Worm (Caenorhabditis elegans) whole organism, mixed stage, embryonic: Measurements from ENCODE around the gene gid-2.
A peak's percentile ranks its signal among the peaks of the same experiment; 100 is the strongest.

Experiments used
- M03D4.4 ChIP-seq: sonication (generic microtip); optimal IDR thresholded peaks from 2 replicates; lab custom pipeline; 2017; ENCODE audit warnings: mild to moderate bottlenecking, missing genetic modification characterization, missing compliant biosample characterization
- bed-3 ChIP-seq: fragments of 200-800 bp; sonication (Bioruptor generic); optimal IDR thresholded peaks from 3 replicates; lab custom pipeline; 2018; ENCODE audit warnings: mild to moderate bottlenecking, missing genetic modification characterization, moderate library complexity, missing compliant biosample characterization
- blmp-1 ChIP-seq: fragments of 150-350 bp; optimal IDR thresholded peaks from 2 replicates; lab custom pipeline; 2014; ENCODE audit warnings: missing biosample characterization, missing genetic modification characterization
- ceh-39 ChIP-seq: fragments of 150-350 bp; optimal IDR thresholded peaks from 2 replicates; lab custom pipeline; 2014; ENCODE audit warnings: missing biosample characterization, missing genetic modification characterization
- ceh-43 ChIP-seq: fragments of 200-800 bp; sonication (Bioruptor generic); optimal IDR thresholded peaks from 2 replicates; lab custom pipeline; 2018; ENCODE audit warnings: mild to moderate bottlenecking, missing genetic modification characterization, moderate library complexity, missing compliant biosample characterization
- ceh-83 ChIP-seq: fragments of 200-800 bp; sonication (Bioruptor generic); optimal IDR thresholded peaks from 2 replicates; lab custom pipeline; 2018; ENCODE audit warnings: mild to moderate bottlenecking, missing genetic modification characterization, missing compliant biosample characterization
- ces-1 ChIP-seq: fragments of 150-350 bp; optimal IDR thresholded peaks from 2 replicates; lab custom pipeline; 2014; ENCODE audit warnings: missing biosample characterization, missing genetic modification reagents, missing genetic modification characterization
- cnd-1 ChIP-seq: fragments of 200-800 bp; sonication (Bioruptor generic); optimal IDR thresholded peaks from 2 replicates; lab custom pipeline; 2018; ENCODE audit warnings: mild to moderate bottlenecking, missing genetic modification characterization, missing compliant biosample characterization
- drap-1 ChIP-seq: fragments of 200-800 bp; sonication (Bioruptor generic); optimal IDR thresholded peaks from 3 replicates; lab custom pipeline; 2018; ENCODE audit warnings: mild to moderate bottlenecking, missing genetic modification characterization, missing compliant biosample characterization
- elt-1 ChIP-seq: sonication (generic microtip); optimal IDR thresholded peaks from 2 replicates; lab custom pipeline; 2017; ENCODE audit warnings: missing genetic modification characterization, mild to moderate bottlenecking, missing compliant biosample characterization, antibody characterized with exemption, moderate library complexity, borderline replicate concordance; ENCODE audit not compliant: insufficient read depth
- flh-1 ChIP-seq: fragments of 200-800 bp; sonication (Bioruptor generic); optimal IDR thresholded peaks from 2 replicates; lab custom pipeline; 2018; ENCODE audit warnings: mild to moderate bottlenecking, missing genetic modification characterization, moderate library complexity, missing compliant biosample characterization
- ham-2 ChIP-seq: fragments of 200-800 bp; sonication (Bioruptor generic); optimal IDR thresholded peaks from 2 replicates; lab custom pipeline; 2018; ENCODE audit warnings: mild to moderate bottlenecking, missing genetic modification characterization, missing compliant biosample characterization
- lin-32 ChIP-seq: fragments of 200-800 bp; sonication (Bioruptor generic); optimal IDR thresholded peaks from 2 replicates; lab custom pipeline; 2018; ENCODE audit warnings: mild to moderate bottlenecking, missing genetic modification characterization, missing compliant biosample characterization
- lsy-2 ChIP-seq: fragments of 150-350 bp; optimal IDR thresholded peaks from 2 replicates; lab custom pipeline; 2014; ENCODE audit warnings: missing biosample characterization, missing genetic modification characterization
- mab-5 ChIP-seq: fragments of 150-350 bp; optimal IDR thresholded peaks from 2 replicates; lab custom pipeline; 2014; ENCODE audit warnings: missing biosample characterization, missing genetic modification characterization
- mep-1 ChIP-seq: fragments of 150-350 bp; optimal IDR thresholded peaks from 2 replicates; lab custom pipeline; 2017; ENCODE audit warnings: missing biosample characterization, missing genetic modification reagents, missing genetic modification characterization, inconsistent platforms
- mls-2 ChIP-seq: sonication (generic microtip); optimal IDR thresholded peaks from 2 replicates; lab custom pipeline; 2016; ENCODE audit warnings: mild to moderate bottlenecking, missing genetic modification characterization, moderate library complexity, missing compliant biosample characterization
- nhr-12 ChIP-seq: fragments of 150-350 bp; optimal IDR thresholded peaks from 2 replicates; lab custom pipeline; 2014; ENCODE audit warnings: missing biosample characterization, missing genetic modification characterization
- nhr-2 ChIP-seq: fragments of 150-350 bp; optimal IDR thresholded peaks from 2 replicates; lab custom pipeline; 2014; ENCODE audit warnings: missing biosample characterization, missing genetic modification characterization
- nhr-237 ChIP-seq: fragments of 150-350 bp; optimal IDR thresholded peaks from 2 replicates; lab custom pipeline; 2014; ENCODE audit warnings: missing biosample characterization, missing genetic modification characterization
- nhr-28 ChIP-seq: fragments of 150-350 bp; optimal IDR thresholded peaks from 2 replicates; lab custom pipeline; 2014; ENCODE audit warnings: missing biosample characterization, missing genetic modification characterization
- nhr-76 ChIP-seq: sonication (generic microtip); optimal IDR thresholded peaks from 2 replicates; lab custom pipeline; 2017; ENCODE audit warnings: missing biosample characterization, missing genetic modification characterization
- pha-4 ChIP-seq: fragments of 150-350 bp; optimal IDR thresholded peaks from 2 replicates; lab custom pipeline; 2018; ENCODE audit warnings: missing biosample characterization, missing genetic modification reagents, missing genetic modification characterization
- sem-2 ChIP-seq: fragments of 200-800 bp; sonication (Bioruptor generic); optimal IDR thresholded peaks from 2 replicates; lab custom pipeline; 2018; ENCODE audit warnings: mild to moderate bottlenecking, missing genetic modification characterization, missing compliant biosample characterization
- sptf-1 ChIP-seq: sonication (generic microtip); optimal IDR thresholded peaks from 2 replicates; lab custom pipeline; 2017; ENCODE audit warnings: mild to moderate bottlenecking, missing genetic modification characterization, moderate library complexity, missing compliant biosample characterization
- tbx-8 ChIP-seq: fragments of 200-800 bp; sonication (Bioruptor generic); optimal IDR thresholded peaks from 2 replicates; lab custom pipeline; 2018; ENCODE audit warnings: mild to moderate bottlenecking, missing genetic modification characterization, moderate library complexity, missing compliant biosample characterization
- unc-120 ChIP-seq: sonication (generic microtip); optimal IDR thresholded peaks from 2 replicates; lab custom pipeline; 2017; ENCODE audit warnings: missing genetic modification characterization, missing compliant biosample characterization; ENCODE audit not compliant: poor library complexity, severe bottlenecking
- unc-39 ChIP-seq: fragments of 150-350 bp; optimal IDR thresholded peaks from 2 replicates; lab custom pipeline; 2014; ENCODE audit warnings: missing biosample characterization, missing genetic modification characterization
- unc-62 ChIP-seq: fragments of 150-350 bp; optimal IDR thresholded peaks from 2 replicates; lab custom pipeline; 2014; ENCODE audit warnings: missing biosample characterization, missing genetic modification reagents, missing genetic modification characterization
- zip-8 ChIP-seq: fragments of 150-350 bp; optimal IDR thresholded peaks from 2 replicates; lab custom pipeline; 2014; ENCODE audit warnings: missing biosample characterization, missing genetic modification characterization

gid-2 gene

ce11 chrX:2425284-2425683, 13.5 kb downstream of the gid-2 start:
- TF ChIP-seq bed-3 (GFP tag; lab: Kevin White, UChicago) (no peak), nhr-2 (tag; lab: Kevin White, UChicago) (no peak), pha-4 (tag; lab: Kevin White, UChicago) (peak; percentile 4), mep-1 (tag; lab: Kevin White, UChicago) (no peak)

DNA sequence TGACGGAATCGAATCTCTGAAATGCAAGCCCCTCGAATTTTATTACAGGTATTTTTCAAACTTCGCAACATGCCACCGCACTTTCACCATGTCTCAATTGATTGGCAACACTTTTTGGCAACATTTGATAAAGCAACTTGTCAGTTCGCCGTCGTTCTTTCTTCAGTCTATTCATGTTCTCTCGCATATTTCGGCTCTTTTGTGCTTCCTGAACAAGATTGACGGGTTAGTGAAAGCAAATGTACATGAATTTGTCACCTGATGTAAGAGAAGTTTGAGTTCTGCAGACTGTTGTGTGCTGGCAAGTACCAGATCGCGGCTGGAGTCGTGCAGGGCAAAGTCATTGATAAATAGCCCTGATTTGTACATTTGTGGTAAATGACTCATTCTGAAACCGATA, 16.6 kb downstream of the gid-2 start:
- no peak for TF ChIP-seq sem-2 (GFP tag; lab: Kevin White, UChicago)
- TF ChIP-seq nhr-28, result no peak
- TF ChIP-seq sptf-1, result no peak

ce11 chrX:2419777-2420176, 19.0 kb downstream of the gid-2 start, which contains the start of gene glr-7:
glr-7 (minus strand) TSS chrX:2419877.
- TF ChIP-seq mls-2, result no peak
- TF ChIP-seq M03D4.4 (tag; lab: Kevin White, UChicago), result no peak

DNA sequence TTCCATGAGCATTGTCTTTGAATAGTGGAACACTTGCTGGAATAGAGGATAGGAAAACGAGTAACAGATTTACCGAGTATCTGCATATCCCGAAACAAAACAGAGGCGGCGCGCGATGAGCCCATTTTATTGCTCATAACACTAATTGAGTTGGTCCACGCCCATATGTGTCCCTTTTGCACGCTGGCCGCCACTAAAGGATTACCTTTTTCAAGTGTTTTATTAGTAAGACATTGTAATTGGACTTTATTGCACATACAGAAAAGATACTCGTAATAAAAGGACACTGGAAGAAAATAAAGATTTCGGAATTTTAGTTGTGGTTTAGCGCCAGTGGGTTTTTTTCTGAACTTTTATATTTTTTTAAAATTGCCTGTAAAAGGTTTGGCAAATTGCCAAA, 25.5 kb downstream of the gid-2 start, which contains the start of gene hlh-15:
TSS of gene hlh-15 (minus strand) at position 101 of the 400 bp plus-strand sequence.
- TF ChIP-seq ham-2 (no peak), pha-4 (tag; lab: Kevin White, UChicago) (no peak), flh-1 (GFP tag; lab: Kevin White, UChicago) (no peak), unc-39 (tag; lab: Kevin White, UChicago) (no peak), mep-1 (tag; lab: Kevin White, UChicago) (no peak), ces-1 (GFP tag; lab: Kevin White, UChicago) (no peak), tbx-8 (GFP tag; lab: Kevin White, UChicago) (no peak), sem-2 (GFP tag; lab: Kevin White, UChicago) (no peak)

DNA sequence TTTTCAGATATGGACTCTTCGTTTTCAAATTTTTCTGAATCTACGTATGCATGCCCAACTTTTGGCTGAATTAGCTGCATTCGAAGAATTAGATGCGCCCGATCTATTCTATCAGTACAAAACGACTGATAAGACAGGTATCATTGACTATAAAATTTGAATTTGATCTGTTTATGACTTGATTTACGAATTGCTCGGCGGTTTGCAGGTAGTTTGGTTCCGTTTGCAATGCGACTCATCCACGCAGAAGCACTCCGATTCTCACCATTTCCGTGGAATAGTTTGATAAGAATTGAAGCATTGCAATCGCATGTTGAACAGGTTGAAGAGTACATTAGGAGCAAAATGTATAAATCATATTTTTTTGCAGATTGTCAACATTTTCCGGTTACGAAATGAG, 27.8 kb downstream of the gid-2 start:
- TF ChIP-seq ces-1 (GFP tag; lab: Kevin White, UChicago) (no peak), ceh-39 (tag; lab: Kevin White, UChicago) (no peak), ceh-43 (GFP tag; lab: Kevin White, UChicago) (no peak)
- TF ChIP-seq, all 35 proteins: peak for 0

DNA sequence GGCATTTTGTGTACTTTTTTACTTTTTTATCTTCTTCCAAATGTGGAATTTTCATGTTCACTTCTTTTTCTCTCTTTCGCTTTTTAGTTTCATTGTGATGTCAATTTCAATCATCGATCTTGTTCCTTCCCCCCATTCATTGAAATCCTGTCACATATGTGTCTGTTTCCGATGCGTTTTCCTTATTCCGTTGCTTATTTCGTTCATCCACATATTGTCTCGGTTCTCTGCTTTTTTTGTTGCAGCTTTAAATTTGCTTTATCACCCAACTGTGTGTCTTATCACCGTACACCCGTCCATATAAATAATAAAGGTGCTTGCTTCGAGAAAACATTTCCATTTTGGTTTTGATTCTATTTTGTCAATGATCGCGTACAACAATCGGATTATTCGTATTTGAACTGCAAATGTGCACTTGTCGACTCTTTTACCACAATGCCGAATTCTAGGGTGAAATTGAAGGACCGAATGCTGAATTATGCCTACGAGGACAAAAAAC, 29.5 kb downstream of the gid-2 start, which contains the start of the genes C43H6.12 and trpp-12:
TSS of gene C43H6.12 (plus strand) at position 365 of the 499 bp plus-strand sequence.
TSS of gene trpp-12 (plus strand) at position 449 of the 499 bp plus-strand sequence.
- TF ChIP-seq nhr-2 (tag; lab: Kevin White, UChicago), result no peak
- TF ChIP-seq lsy-2 (tag; lab: Kevin White, UChicago), result no peak
- no peak for TF ChIP-seq ceh-39 (tag; lab: Kevin White, UChicago)
- TF ChIP-seq flh-1 (GFP tag; lab: Kevin White, UChicago), result no peak
- TF ChIP-seq bed-3 (GFP tag; lab: Kevin White, UChicago), result no peak
- TF ChIP-seq unc-39 (tag; lab: Kevin White, UChicago), result no peak
- TF ChIP-seq sptf-1, result no peak
- TF ChIP-seq, all 35 proteins: peak for 0

DNA sequence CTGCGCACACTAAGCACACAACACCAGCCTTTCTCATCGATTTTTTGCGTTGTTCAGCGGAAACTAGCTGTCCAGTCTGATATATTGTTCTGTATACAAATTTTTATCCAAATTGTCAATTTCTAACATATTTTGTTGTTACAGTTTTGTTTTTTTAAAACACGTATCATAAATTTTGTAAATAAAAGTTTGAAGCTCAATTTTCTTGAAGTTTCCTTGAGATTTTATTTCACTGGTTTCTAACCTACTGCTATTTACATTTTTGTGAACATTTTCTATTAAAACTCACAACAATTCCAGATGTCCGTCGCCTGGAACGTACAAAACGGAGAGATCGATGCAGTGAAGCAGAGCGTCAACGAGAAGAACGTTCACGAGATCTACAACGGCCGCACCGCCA, 31.6 kb downstream of the gid-2 start, which contains the start of gene mtpn-1:
TSS of gene mtpn-1 (plus strand) at position 301 of the 400 bp plus-strand sequence.
- TF ChIP-seq flh-1 (GFP tag; lab: Kevin White, UChicago), result no peak
- no peak for TF ChIP-seq nhr-237 (tag; lab: Kevin White, UChicago)
- no peak for TF ChIP-seq bed-3 (GFP tag; lab: Kevin White, UChicago)
- TF ChIP-seq, all 35 proteins: peak for 0

ce11 chrX:2403724-2404123, 35.0 kb downstream of the gid-2 start, which contains the start of gene C43H6.4:
C43H6.4 (plus strand) TSS chrX:2404024.
- TF ChIP-seq sptf-1 (no peak), ceh-39 (tag; lab: Kevin White, UChicago) (no peak), ham-2 (no peak), mab-5 (tag; lab: Kevin White, UChicago) (no peak), mep-1 (tag; lab: Kevin White, UChicago) (no peak), lin-32 (GFP tag; lab: Kevin White, UChicago) (no peak), unc-120 (tag; lab: Kevin White, UChicago) (no peak), cnd-1 (tag; lab: Kevin White, UChicago) (no peak), drap-1 (GFP tag; lab: Kevin White, UChicago) (no peak), blmp-1 (no peak), nhr-12 (tag; lab: Kevin White, UChicago) (no peak), nhr-76 (tag; lab: Kevin White, UChicago) (no peak), unc-62 (GFP tag; lab: Kevin White, UChicago) (no peak), elt-1 (tag; lab: Kevin White, UChicago) (no peak), ceh-83 (GFP tag; lab: Kevin White, UChicago) (no peak), zip-8 (tag; lab: Kevin White, UChicago) (no peak), mls-2 (no peak), lsy-2 (tag; lab: Kevin White, UChicago) (no peak)
